Worm (Caenorhabditis elegans) whole organism, late embryonic: Measurements from ENCODE around the gene F22B3.10.
"Not testable (repeated sequence)": the region's sequence is repeated elsewhere in the genome, so short reads cannot be mapped to it uniquely, and the experiment has no call there.

ENCODE experiments used
- C08G9.2 ChIP-seq: sonication (generic microtip); optimal IDR thresholded peaks from 2 replicates; lab custom pipeline; 2016; ENCODE audit warnings: mild to moderate bottlenecking, missing genetic modification characterization, moderate library complexity, missing compliant biosample characterization
- C38D4.7 ChIP-seq: fragments of 200-800 bp; sonication (Bioruptor generic); optimal IDR thresholded peaks from 2 replicates; lab custom pipeline; 2018; ENCODE audit warnings: mild to moderate bottlenecking, missing genetic modification characterization, moderate library complexity, missing compliant biosample characterization
- F13H6.1 ChIP-seq: sonication (generic microtip); optimal IDR thresholded peaks from 2 replicates; lab custom pipeline; 2016; ENCODE audit warnings: missing genetic modification characterization, missing compliant biosample characterization
- K09A11.1 ChIP-seq: sonication (generic microtip); optimal IDR thresholded peaks from 2 replicates; lab custom pipeline; 2017; ENCODE audit warnings: antibody characterized with exemption, mild to moderate bottlenecking, missing genetic modification characterization, missing compliant biosample characterization; ENCODE audit not compliant: insufficient read depth
- T23F11.4 ChIP-seq: fragments of 200-800 bp; sonication (Bioruptor generic); optimal IDR thresholded peaks from 2 replicates; lab custom pipeline; 2018; ENCODE audit warnings: mild to moderate bottlenecking, missing genetic modification characterization, missing compliant biosample characterization
- Y22D7AL.16 ChIP-seq: sonication (generic microtip); optimal IDR thresholded peaks from 2 replicates; lab custom pipeline; 2016; ENCODE audit warnings: missing genetic modification characterization, missing compliant biosample characterization
- ama-1 ChIP-seq: fragments of 150-350 bp; optimal IDR thresholded peaks from 2 replicates; lab custom pipeline; 2014
- ceh-14 ChIP-seq: sonication (generic microtip); optimal IDR thresholded peaks from 2 replicates; lab custom pipeline; 2016; ENCODE audit warnings: missing genotype, missing genetic modification characterization, missing compliant biosample characterization
- ceh-18 ChIP-seq: sonication (generic microtip); optimal IDR thresholded peaks from 2 replicates; lab custom pipeline; 2016; ENCODE audit warnings: missing genetic modification characterization, missing compliant biosample characterization
- ceh-19 ChIP-seq: fragments of 200-800 bp; sonication (Bioruptor generic); optimal IDR thresholded peaks from 2 replicates; lab custom pipeline; 2018; ENCODE audit warnings: mild to moderate bottlenecking, missing genetic modification characterization, missing compliant biosample characterization
- ceh-22 ChIP-seq: sonication (generic microtip); optimal IDR thresholded peaks from 2 replicates; lab custom pipeline; 2017; ENCODE audit warnings: missing biosample characterization, missing genetic modification characterization
- ceh-30 ChIP-seq: fragments of 150-350 bp; optimal IDR thresholded peaks from 2 replicates; lab custom pipeline; 2014; ENCODE audit warnings: missing biosample characterization, missing genetic modification characterization
- ceh-31 ChIP-seq: sonication (generic microtip); optimal IDR thresholded peaks from 2 replicates; lab custom pipeline; 2016; ENCODE audit warnings: missing genetic modification characterization, missing compliant biosample characterization
- ceh-45 ChIP-seq: fragments of 200-800 bp; sonication (Bioruptor generic); IDR thresholded peaks from 2 replicates; pipeline ENCODE4 v1.3.6; 2022; ENCODE audit warnings: missing genetic modification reagents, missing genetic modification characterization, missing compliant biosample characterization
- ceh-48 ChIP-seq: sonication (generic microtip); optimal IDR thresholded peaks from 2 replicates; lab custom pipeline; 2016; ENCODE audit warnings: missing genetic modification characterization, inconsistent platforms, missing compliant biosample characterization
- ceh-6 ChIP-seq: fragments of 200-800 bp; sonication (Bioruptor generic); optimal IDR thresholded peaks from 2 replicates; lab custom pipeline; 2018; ENCODE audit warnings: mild to moderate bottlenecking, missing genetic modification characterization, missing compliant biosample characterization
- che-1 ChIP-seq: sonication (generic microtip); optimal IDR thresholded peaks from 2 replicates; lab custom pipeline; 2016; ENCODE audit warnings: mild to moderate bottlenecking, missing genetic modification characterization, missing compliant biosample characterization
- dmd-4 ChIP-seq: sonication (generic microtip); optimal IDR thresholded peaks from 2 replicates; lab custom pipeline; 2016; ENCODE audit warnings: borderline replicate concordance, missing genetic modification characterization, missing compliant biosample characterization
- elt-2 ChIP-seq: sonication (generic microtip); optimal IDR thresholded peaks from 2 replicates; lab custom pipeline; 2016; ENCODE audit warnings: missing genetic modification reagents, missing genetic modification characterization, missing compliant biosample characterization
- elt-4 ChIP-seq: sonication (generic microtip); optimal IDR thresholded peaks from 2 replicates; lab custom pipeline; 2016; ENCODE audit warnings: missing genetic modification characterization, missing compliant biosample characterization
- ets-4 ChIP-seq: sonication (generic microtip); optimal IDR thresholded peaks from 2 replicates; lab custom pipeline; 2016; ENCODE audit warnings: missing genetic modification characterization, missing compliant biosample characterization
- fax-1 ChIP-seq: sonication (generic microtip); optimal IDR thresholded peaks from 2 replicates; lab custom pipeline; 2016; ENCODE audit warnings: missing genotype, missing genetic modification characterization, missing compliant biosample characterization
- fkh-10 ChIP-seq: fragments of 150-350 bp; optimal IDR thresholded peaks from 2 replicates; lab custom pipeline; 2014; ENCODE audit warnings: missing biosample characterization, missing genetic modification reagents, missing genetic modification characterization
- gmeb-2 ChIP-seq: sonication (generic microtip); optimal IDR thresholded peaks from 2 replicates; lab custom pipeline; 2016; ENCODE audit warnings: missing genetic modification characterization, inconsistent platforms, missing compliant biosample characterization
- hlh-15 ChIP-seq: sonication (generic microtip); optimal IDR thresholded peaks from 2 replicates; lab custom pipeline; 2016; ENCODE audit warnings: missing genetic modification characterization, missing compliant biosample characterization
- mec-3 ChIP-seq: sonication (generic microtip); optimal IDR thresholded peaks from 2 replicates; lab custom pipeline; 2016; ENCODE audit warnings: borderline replicate concordance, missing genetic modification characterization, missing compliant biosample characterization
- nhr-232 ChIP-seq: sonication (generic microtip); optimal IDR thresholded peaks from 2 replicates; lab custom pipeline; 2016; ENCODE audit warnings: missing genetic modification characterization, missing compliant biosample characterization
- npax-4 ChIP-seq: sonication (generic microtip); optimal IDR thresholded peaks from 2 replicates; lab custom pipeline; 2016; ENCODE audit warnings: missing genetic modification characterization, missing compliant biosample characterization
- pat-9 ChIP-seq: fragments of 200-800 bp; sonication (Bioruptor generic); optimal IDR thresholded peaks from 2 replicates; lab custom pipeline; 2018; ENCODE audit warnings: mild to moderate bottlenecking, missing genetic modification characterization, moderate library complexity, missing compliant biosample characterization
- pha-2 ChIP-seq: sonication (generic microtip); optimal IDR thresholded peaks from 2 replicates; lab custom pipeline; 2017; ENCODE audit warnings: mild to moderate bottlenecking, missing genetic modification characterization, missing compliant biosample characterization
- pha-4 ChIP-seq: fragments of 150-350 bp; optimal IDR thresholded peaks from 2 replicates; lab custom pipeline; 2018; ENCODE audit warnings: missing biosample characterization, missing genetic modification reagents, missing genetic modification characterization
- pqm-1 ChIP-seq: sonication (generic microtip); optimal IDR thresholded peaks from 2 replicates; lab custom pipeline; 2016; ENCODE audit warnings: missing genetic modification characterization, missing compliant biosample characterization
- rnt-1 ChIP-seq: sonication (generic microtip); optimal IDR thresholded peaks from 2 replicates; lab custom pipeline; 2016; ENCODE audit warnings: missing genetic modification characterization, missing compliant biosample characterization
- sdc-2 ChIP-seq: sonication (generic microtip); optimal IDR thresholded peaks from 2 replicates; lab custom pipeline; 2016; ENCODE audit warnings: missing genotype, missing genetic modification characterization, missing compliant biosample characterization
- sox-2 ChIP-seq: fragments of 200-800 bp; sonication (Bioruptor generic); IDR thresholded peaks from 2 replicates; pipeline ENCODE4 v1.3.6; 2022; ENCODE audit warnings: missing genetic modification reagents, missing genetic modification characterization, missing compliant biosample characterization
- sox-4 ChIP-seq: sonication (generic microtip); optimal IDR thresholded peaks from 2 replicates; lab custom pipeline; 2017; ENCODE audit warnings: mild to moderate bottlenecking, missing genetic modification characterization, inconsistent platforms, missing compliant biosample characterization
- unc-42 ChIP-seq: sonication (generic microtip); optimal IDR thresholded peaks from 2 replicates; lab custom pipeline; 2016; ENCODE audit warnings: missing genotype, missing genetic modification characterization, missing compliant biosample characterization

The F22B3.10 gene

ce11 chrIV:11431448-11431847 is 16.6 kb upstream of the F22B3.10 start:
- no peak for TF ChIP-seq ceh-19 (GFP tag; lab: Kevin White, UChicago)
- TF ChIP-seq unc-42 (tag; lab: Kevin White, UChicago): peak; percentile 90

- TF ChIP-seq dmd-4 (tag; lab: Kevin White, UChicago): no peak
- no peak for TF ChIP-seq pha-4 (tag; lab: Kevin White, UChicago)
- TF ChIP-seq, all 69 proteins: peak for 0
These were observed 10.6 kb upstream of the F22B3.10 start, which contains the start of gene kin-4 for ce11 chrIV:11425442-11425841. Gene kin-4 (plus strand): TSS chrIV:11425742.

DNA sequence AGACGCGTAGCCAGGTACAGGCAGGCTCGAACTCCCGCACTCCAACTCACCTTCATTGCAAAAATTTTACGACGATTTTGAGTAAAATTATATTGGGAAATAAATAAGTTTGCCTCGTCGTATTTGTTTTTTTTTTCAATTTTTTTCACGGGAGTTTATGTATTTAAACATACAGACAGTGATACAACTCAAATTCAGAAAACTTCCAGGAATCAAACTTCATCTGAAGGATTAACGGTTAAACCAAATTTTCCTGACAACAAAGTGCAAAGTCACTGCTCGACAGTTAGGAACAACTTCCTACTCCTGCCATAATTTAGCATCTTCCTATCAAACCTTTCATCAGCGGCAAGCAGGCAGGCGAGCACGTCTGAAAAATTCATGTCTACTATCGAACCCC is 10.0 kb upstream of the F22B3.10 start, which contains the start of gene F22B3.8:
TSS of gene F22B3.8 (minus strand) at position 101 of the 400 bp plus-strand sequence.
- TF ChIP-seq pqm-1 (tag; lab: Kevin White, UChicago) (no peak), che-1 (tag; lab: Kevin White, UChicago) (no peak), gmeb-2 (tag; lab: Kevin White, UChicago) (no peak), ets-4 (tag; lab: Kevin White, UChicago) (no peak), T23F11.4 (no peak), pha-2 (no peak), C08G9.2 (tag; lab: Kevin White, UChicago) (no peak), npax-4 (no peak), ceh-48 (tag; lab: Kevin White, UChicago) (no peak), Y22D7AL.16 (no peak), fkh-10 (GFP tag; lab: Kevin White, UChicago) (no peak), ama-1 (lab: Kevin White, UChicago) (no peak), F13H6.1 (no peak)

ce11 chrIV:11421696-11422095 is 6.9 kb upstream of the F22B3.10 start, which contains the start of gene F22B3.7:
Gene F22B3.7 (minus strand): TSS chrIV:11421796.
- TF ChIP-seq ceh-45 (no peak), sdc-2 (tag; lab: Kevin White, UChicago) (no peak), ceh-31 (no peak), sox-2 (GFP tag; lab: Robert Waterston, UW) (no peak), pat-9 (tag; lab: Kevin White, UChicago) (no peak), hlh-15 (tag; lab: Kevin White, UChicago) (no peak), mec-3 (tag; lab: Kevin White, UChicago) (no peak), dmd-4 (tag; lab: Kevin White, UChicago) (no peak), ceh-18 (tag; lab: Kevin White, UChicago) (no peak), C38D4.7 (no peak), elt-2 (no peak), nhr-232 (tag; lab: Kevin White, UChicago) (no peak), ceh-30 (tag; lab: Kevin White, UChicago) (no peak), che-1 (tag; lab: Kevin White, UChicago) (no peak), ceh-22 (tag; lab: Kevin White, UChicago) (no peak), gmeb-2 (tag; lab: Kevin White, UChicago) (no peak), sox-4 (no peak), pqm-1 (tag; lab: Kevin White, UChicago) (no peak), npax-4 (no peak), T23F11.4 (no peak)

ce11 chrIV:11416724-11417123 is 1.9 kb upstream of the F22B3.10 start, which contains the start of gene F22B3.5:
Gene F22B3.5 (minus strand): TSS chrIV:11416824.
- TF ChIP-seq C38D4.7; K09A11.1 (tag; lab: Kevin White, UChicago); mec-3 (tag; lab: Kevin White, UChicago): not testable (repeated sequence)
- TF ChIP-seq, all 69 proteins: peak for 0; not testable (repeated sequence) for 69

DNA sequence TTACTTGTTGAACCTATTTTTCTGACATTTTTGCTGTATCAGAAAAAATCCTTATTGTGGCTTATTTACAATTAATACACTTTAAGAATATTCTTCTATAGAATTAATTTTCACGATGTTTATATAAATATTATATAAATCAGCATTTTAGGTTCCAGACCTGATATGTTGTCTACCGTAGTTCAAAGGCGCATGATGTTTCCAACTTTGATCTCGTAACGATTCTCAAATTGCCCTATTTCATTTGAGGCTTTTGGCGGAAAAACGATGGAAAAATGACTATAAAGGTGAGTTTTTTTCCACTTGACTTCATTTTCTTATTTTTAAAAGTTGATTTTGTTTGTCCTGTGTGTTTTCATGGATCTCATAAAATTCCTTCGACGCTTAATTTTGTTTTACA is 4.7 kb downstream of the F22B3.10 start, which contains the start of gene gfat-2:
TSS of gene gfat-2 (plus strand) at position 145 of the 400 bp plus-strand sequence.
- no peak for TF ChIP-seq ceh-14 (tag; lab: Kevin White, UChicago)
- TF ChIP-seq Y22D7AL.16: no peak
- TF ChIP-seq sox-2 (GFP tag; lab: Robert Waterston, UW): no peak
- no peak for TF ChIP-seq dmd-4 (tag; lab: Kevin White, UChicago)
- TF ChIP-seq ama-1 (lab: Kevin White, UChicago): no peak
- no peak for TF ChIP-seq fax-1 (tag; lab: Kevin White, UChicago)
- no peak for TF ChIP-seq elt-4 (tag; lab: Kevin White, UChicago)
- no peak for TF ChIP-seq ceh-6 (GFP tag; lab: Kevin White, UChicago)
- TF ChIP-seq rnt-1: no peak
- TF ChIP-seq npax-4: no peak
- TF ChIP-seq, all 69 proteins: peak for 0
